Fruit fly (Drosophila melanogaster) whole organism, embryonic: ENCODE measurements around the gene Lgr1.

Experiments
- Adf1 ChIP-seq: fragments of 200-800 bp; sonication (Bioruptor generic); IDR thresholded peaks from 2 replicates; pipeline ENCODE4 v1.3.6; 2022; ENCODE audit warnings: missing biosample characterization, missing genetic modification characterization
- Atf-2 ChIP-seq: fragments of 200-800 bp; sonication (Bioruptor generic); optimal IDR thresholded peaks from 2 replicates; lab custom pipeline; 2016; ENCODE audit warnings: missing biosample characterization, missing genetic modification characterization
- C15 ChIP-seq: fragments of 200-800 bp; sonication (Bioruptor generic); IDR thresholded peaks from 3 replicates; pipeline ENCODE4 v1.3.6; 2022; ENCODE audit warnings: missing biosample characterization, missing genetic modification characterization
- CG10267 ChIP-seq: fragments of 200-800 bp; sonication (Bioruptor generic); optimal IDR thresholded peaks from 2 replicates; lab custom pipeline; 2018; ENCODE audit warnings: missing biosample characterization, mild to moderate bottlenecking, missing genetic modification characterization, moderate library complexity
- CG11085 ChIP-seq: fragments of 200-800 bp; sonication (Bioruptor generic); IDR thresholded peaks from 2 replicates; pipeline ENCODE4 v1.3.6; 2022; ENCODE audit warnings: missing biosample characterization, missing genetic modification characterization
- CG12104 ChIP-seq: fragments of 200-800 bp; sonication (Bioruptor generic); optimal IDR thresholded peaks from 3 replicates; lab custom pipeline; 2016; ENCODE audit warnings: missing biosample characterization, missing genetic modification characterization
- CG12769 ChIP-seq: fragments of 200-800 bp; sonication (Bioruptor generic); optimal IDR thresholded peaks from 2 replicates; lab custom pipeline; 2019; ENCODE audit warnings: missing biosample characterization, mild to moderate bottlenecking, missing genetic modification characterization, moderate library complexity
- CG13296 ChIP-seq: fragments of 200-800 bp; sonication (Bioruptor generic); optimal IDR thresholded peaks from 3 replicates; lab custom pipeline; 2018; ENCODE audit warnings: missing biosample characterization, mild to moderate bottlenecking, missing genetic modification characterization
- CG1603 ChIP-seq: fragments of 200-800 bp; sonication (Bioruptor generic); optimal IDR thresholded peaks from 2 replicates; lab custom pipeline; 2019; ENCODE audit warnings: missing biosample characterization, mild to moderate bottlenecking, missing genetic modification characterization, moderate library complexity
- CG16863 ChIP-seq: fragments of 200-800 bp; sonication (Bioruptor generic); optimal IDR thresholded peaks from 3 replicates; lab custom pipeline; 2016; ENCODE audit warnings: missing biosample characterization, missing genetic modification characterization
- CG17385 ChIP-seq: fragments of 200-800 bp; sonication (Bioruptor generic); optimal IDR thresholded peaks from 3 replicates; lab custom pipeline; 2018; ENCODE audit warnings: missing biosample characterization, mild to moderate bottlenecking, missing genetic modification characterization
- CG1832 ChIP-seq: fragments of 200-800 bp; sonication (Bioruptor generic); optimal IDR thresholded peaks from 2 replicates; lab custom pipeline; 2017; ENCODE audit warnings: missing biosample characterization, mild to moderate bottlenecking, missing genetic modification characterization, inconsistent platforms
- CG18599 ChIP-seq: fragments of 200-800 bp; sonication (Bioruptor generic); optimal IDR thresholded peaks from 3 replicates; lab custom pipeline; 2017; ENCODE audit warnings: missing biosample characterization, missing genetic modification characterization, mild to moderate bottlenecking, moderate library complexity, missing genetic modification reagents
- CG2116 ChIP-seq: fragments of 200-800 bp; sonication (Bioruptor generic); optimal IDR thresholded peaks from 3 replicates; lab custom pipeline; 2018; ENCODE audit warnings: missing biosample characterization, mild to moderate bottlenecking, missing genetic modification characterization
- CG2120 ChIP-seq: fragments of 200-800 bp; sonication (Bioruptor generic); optimal IDR thresholded peaks from 3 replicates; lab custom pipeline; 2016; ENCODE audit warnings: missing biosample characterization, missing genetic modification characterization
- CG2678 ChIP-seq: fragments of 200-800 bp; sonication (Bioruptor generic); optimal IDR thresholded peaks from 3 replicates; lab custom pipeline; 2019; ENCODE audit warnings: missing biosample characterization, mild to moderate bottlenecking, missing genetic modification characterization, moderate library complexity
- CG30403 ChIP-seq: fragments of 200-800 bp; sonication (Bioruptor generic); optimal IDR thresholded peaks from 3 replicates; lab custom pipeline; 2016; ENCODE audit warnings: missing biosample characterization, missing genetic modification characterization
- CG4360 ChIP-seq: fragments of 200-800 bp; sonication (Bioruptor generic); IDR thresholded peaks from 2 replicates; pipeline ENCODE4 v1.3.6; 2022; ENCODE audit warnings: missing biosample characterization, missing genetic modification characterization
- CG5953 ChIP-seq: fragments of 200-800 bp; sonication (Bioruptor generic); IDR thresholded peaks from 2 replicates; pipeline ENCODE4 v1.3.6; 2022; ENCODE audit warnings: missing biosample characterization, missing genetic modification characterization
- CG7987 ChIP-seq: fragments of 200-800 bp; sonication (Bioruptor generic); optimal IDR thresholded peaks from 2 replicates; lab custom pipeline; 2018; ENCODE audit warnings: missing biosample characterization, mild to moderate bottlenecking, missing genetic modification characterization, moderate library complexity
- CTCF ChIP-seq: fragments of 200-800 bp; sonication (Bioruptor generic); optimal IDR thresholded peaks from 2 replicates; lab custom pipeline; 2017; ENCODE audit warnings: missing biosample characterization, mild to moderate bottlenecking, missing genetic modification characterization, moderate library complexity
- CkIIα-i1 ChIP-seq: fragments of 200-800 bp; sonication (Bioruptor generic); IDR thresholded peaks from 2 replicates; pipeline ENCODE4 v1.3.6; 2022; ENCODE audit warnings: missing biosample characterization, missing genetic modification characterization
- D19A ChIP-seq: fragments of 200-800 bp; optimal IDR thresholded peaks from 3 replicates; lab custom pipeline; 2019; ENCODE audit warnings: missing biosample characterization, mild to moderate bottlenecking, missing genetic modification characterization, moderate library complexity
- Dip2 ChIP-seq: fragments of 200-800 bp; sonication (Bioruptor generic); IDR thresholded peaks from 2 replicates; pipeline ENCODE4 v1.3.6; 2022; ENCODE audit warnings: missing biosample characterization, missing genetic modification characterization
- E2f2 ChIP-seq: fragments of 200-800 bp; sonication (Bioruptor generic); IDR thresholded peaks from 2 replicates; pipeline ENCODE4 v1.3.6; 2022; ENCODE audit warnings: missing biosample characterization, missing genetic modification characterization
- Fer3 ChIP-seq: fragments of 200-800 bp; sonication (Bioruptor generic); optimal IDR thresholded peaks from 2 replicates; lab custom pipeline; 2018; ENCODE audit warnings: missing biosample characterization, mild to moderate bottlenecking, missing genetic modification characterization, moderate library complexity
- Hmr ChIP-seq: fragments of 200-800 bp; sonication (Bioruptor generic); optimal IDR thresholded peaks from 3 replicates; lab custom pipeline; 2017; ENCODE audit warnings: mild to moderate bottlenecking, missing biosample characterization, missing genetic modification reagents, missing genetic modification characterization
- Hr3 ChIP-seq: fragments of 200-800 bp; sonication (Bioruptor generic); optimal IDR thresholded peaks from 3 replicates; lab custom pipeline; 2016; ENCODE audit warnings: missing biosample characterization, missing genetic modification characterization
- Meics ChIP-seq: fragments of 200-800 bp; sonication (Bioruptor generic); optimal IDR thresholded peaks from 2 replicates; lab custom pipeline; 2017; ENCODE audit warnings: missing biosample characterization, mild to moderate bottlenecking, missing genetic modification characterization
- NC2α ChIP-seq: fragments of 200-800 bp; sonication (Bioruptor generic); optimal IDR thresholded peaks from 2 replicates; lab custom pipeline; 2016; ENCODE audit warnings: missing biosample characterization, missing genetic modification characterization
- NC2β ChIP-seq: fragments of 200-800 bp; sonication (Bioruptor generic); optimal IDR thresholded peaks from 2 replicates; lab custom pipeline; 2016; ENCODE audit warnings: missing biosample characterization, missing genetic modification characterization
- Nf-YC ChIP-seq: fragments of 200-800 bp; optimal IDR thresholded peaks from 3 replicates; lab custom pipeline; 2019; ENCODE audit warnings: missing biosample characterization, mild to moderate bottlenecking, missing genetic modification characterization, moderate library complexity
- ab ChIP-seq: fragments of 200-800 bp; sonication (Bioruptor generic); optimal IDR thresholded peaks from 2 replicates; lab custom pipeline; 2016; ENCODE audit warnings: missing biosample characterization, missing genetic modification characterization
- al ChIP-seq: fragments of 200-800 bp; sonication (Bioruptor generic); IDR thresholded peaks from 2 replicates; pipeline ENCODE4 v1.3.6; 2022; ENCODE audit warnings: missing biosample characterization, missing genetic modification characterization
- ap ChIP-seq: fragments of 200-800 bp; sonication (Bioruptor generic); IDR thresholded peaks from 2 replicates; pipeline ENCODE4 v1.3.6; 2022; ENCODE audit warnings: missing biosample characterization, missing genetic modification characterization
- corto ChIP-seq: fragments of 200-800 bp; sonication (Bioruptor generic); optimal IDR thresholded peaks from 2 replicates; lab custom pipeline; 2016; ENCODE audit warnings: missing biosample characterization, mild to moderate bottlenecking, missing genetic modification characterization, moderate library complexity
- gce ChIP-seq: fragments of 200-800 bp; sonication (Bioruptor generic); IDR thresholded peaks from 3 replicates; pipeline ENCODE4 v1.3.6; 2022; ENCODE audit warnings: missing biosample characterization, missing genetic modification characterization
- grau ChIP-seq: fragments of 200-800 bp; optimal IDR thresholded peaks from 3 replicates; lab custom pipeline; 2019; ENCODE audit warnings: missing biosample characterization, mild to moderate bottlenecking, missing genetic modification characterization, moderate library complexity
- gsb-n ChIP-seq: fragments of 200-800 bp; sonication (Bioruptor generic); optimal IDR thresholded peaks from 3 replicates; lab custom pipeline; 2018; ENCODE audit warnings: missing biosample characterization, mild to moderate bottlenecking, missing genetic modification characterization
- her ChIP-seq: fragments of 200-800 bp; sonication (Bioruptor generic); optimal IDR thresholded peaks from 2 replicates; lab custom pipeline; 2016; ENCODE audit warnings: missing biosample characterization, missing genetic modification characterization
- kah ChIP-seq: fragments of 200-800 bp; sonication (Bioruptor generic); optimal IDR thresholded peaks from 2 replicates; lab custom pipeline; 2018; ENCODE audit warnings: missing biosample characterization, mild to moderate bottlenecking, missing genetic modification characterization
- kay ChIP-seq: fragments of 200-800 bp; sonication (Bioruptor generic); optimal IDR thresholded peaks from 2 replicates; lab custom pipeline; 2016; ENCODE audit warnings: missing biosample characterization, missing genetic modification characterization
- lbe ChIP-seq: fragments of 200-800 bp; sonication (Bioruptor generic); optimal IDR thresholded peaks from 2 replicates; lab custom pipeline; 2016; ENCODE audit warnings: missing biosample characterization, mild to moderate bottlenecking, missing genetic modification characterization
- mam ChIP-seq: fragments of 200-800 bp; sonication (Bioruptor generic); optimal IDR thresholded peaks from 3 replicates; lab custom pipeline; 2016; ENCODE audit warnings: missing biosample characterization, missing genetic modification characterization
- mirr ChIP-seq: fragments of 200-800 bp; sonication (Bioruptor generic); optimal IDR thresholded peaks from 3 replicates; lab custom pipeline; 2018; ENCODE audit warnings: missing biosample characterization, mild to moderate bottlenecking, missing genetic modification characterization
- nmo ChIP-seq: fragments of 200-800 bp; sonication (Bioruptor generic); optimal IDR thresholded peaks from 2 replicates; lab custom pipeline; 2018; ENCODE audit warnings: missing biosample characterization, mild to moderate bottlenecking, missing genetic modification characterization, moderate library complexity
- oc ChIP-seq: fragments of 200-800 bp; sonication (Bioruptor generic); optimal IDR thresholded peaks from 2 replicates; lab custom pipeline; 2018; ENCODE audit warnings: missing biosample characterization, mild to moderate bottlenecking, missing genetic modification characterization, moderate library complexity
- tup ChIP-seq: fragments of 200-800 bp; sonication (Bioruptor generic); optimal IDR thresholded peaks from 2 replicates; lab custom pipeline; 2016; ENCODE audit warnings: missing biosample characterization, mild to moderate bottlenecking, missing genetic modification characterization, moderate library complexity
- tx ChIP-seq: fragments of 200-800 bp; sonication (Bioruptor generic); optimal IDR thresholded peaks from 2 replicates; lab custom pipeline; 2016; ENCODE audit warnings: missing biosample characterization, missing genetic modification characterization
- unpg ChIP-seq: fragments of 200-800 bp; sonication (Bioruptor generic); optimal IDR thresholded peaks from 3 replicates; lab custom pipeline; 2018; ENCODE audit warnings: missing biosample characterization, mild to moderate bottlenecking, missing genetic modification characterization, moderate library complexity
- wor ChIP-seq: fragments of 200-800 bp; sonication (Bioruptor generic); IDR thresholded peaks from 2 replicates; pipeline ENCODE4 v1.3.6; 2022; ENCODE audit warnings: missing biosample characterization, missing genetic modification characterization
- yki ChIP-seq: fragments of >200 bp; optimal IDR thresholded peaks from 3 replicates; lab custom pipeline; 2018

Lgr1 gene

DNA sequence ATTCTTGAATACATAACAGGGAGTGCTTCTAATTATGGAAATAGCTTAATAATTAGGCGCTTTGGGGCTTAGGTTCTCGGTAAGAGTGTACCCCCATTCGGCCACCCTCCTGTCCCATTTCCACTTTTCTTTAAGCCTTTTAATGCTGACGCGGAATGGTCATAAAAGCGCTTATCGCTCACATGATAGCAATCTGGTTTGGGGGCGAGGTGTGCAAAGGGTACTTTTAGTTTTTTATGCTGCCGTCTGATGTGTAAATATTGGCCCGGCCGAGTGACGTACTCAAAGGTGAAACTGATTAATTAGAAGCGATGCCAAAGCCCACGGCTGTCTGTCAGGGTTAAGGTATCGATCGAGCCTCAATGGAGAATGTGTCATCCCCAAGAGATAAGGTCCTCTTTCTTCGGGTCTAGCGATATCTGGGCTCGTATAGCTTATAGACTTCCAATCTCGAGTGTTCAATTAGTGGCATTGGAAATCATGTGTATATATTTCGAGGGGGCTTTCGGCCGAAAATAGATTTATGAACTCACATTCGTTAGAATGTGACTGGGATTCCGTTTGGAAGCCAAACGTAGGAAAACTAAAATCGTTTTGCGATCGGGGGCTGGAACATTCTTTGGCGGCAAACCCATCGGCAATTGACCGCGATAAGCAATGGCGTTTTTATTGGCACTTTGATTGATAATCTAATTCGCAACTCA is 34.3 kb downstream of the Lgr1 start (continued):
- TF ChIP-seq NC2β, result no peak
- TF ChIP-seq nmo (GFP tag; lab: Kevin White, UChicago), result no peak
- no peak for TF ChIP-seq corto (GFP tag; lab: Kevin White, UChicago)
- TF ChIP-seq NC2α (GFP tag; lab: Kevin White, UChicago), result no peak
- TF ChIP-seq CG5953 (GFP tag; lab: Robert Waterston, UW), result no peak
- TF ChIP-seq ab (GFP tag; lab: Kevin White, UChicago), result no peak
- no peak for TF ChIP-seq CG30403
- no peak for TF ChIP-seq oc (tag; lab: Kevin White, UChicago)
- no peak for TF ChIP-seq gsb-n (tag; lab: Kevin White, UChicago)
- TF ChIP-seq unpg (GFP tag; lab: Kevin White, UChicago), result no peak
- no peak for TF ChIP-seq CkIIα-i1 (GFP tag; lab: Robert Waterston, UW)
- TF ChIP-seq C15 (GFP tag; lab: Robert Waterston, UW), result no peak
- TF ChIP-seq CG12769, result peak; percentile 14
- TF ChIP-seq CG16863 (GFP tag; lab: Kevin White, UChicago), result no peak
- TF ChIP-seq CG17385, result no peak
- TF ChIP-seq Hmr, result peak; percentile 34
- TF ChIP-seq Hr3 (GFP tag; lab: Kevin White, UChicago), result no peak
- no peak for TF ChIP-seq tx (GFP tag; lab: Kevin White, UChicago)
- TF ChIP-seq CG1603, result no peak
- no peak for TF ChIP-seq gce (GFP tag; lab: Robert Waterston, UW)
- TF ChIP-seq yki (lab: Kevin White, UChicago), result no peak
- peak; percentile 14 for TF ChIP-seq CG13296 (GFP tag; lab: Kevin White, UChicago)
- TF ChIP-seq CG11085 (GFP tag; lab: Robert Waterston, UW), result no peak
- no peak for TF ChIP-seq CG1832 (GFP tag; lab: Kevin White, UChicago)
- no peak for TF ChIP-seq tup
- peak; percentile 13 for TF ChIP-seq Fer3 (tag; lab: Kevin White, UChicago)
- no peak for TF ChIP-seq ap (GFP tag; lab: Robert Waterston, UW)
- no peak for TF ChIP-seq wor (GFP tag; lab: Robert Waterston, UW)
- TF ChIP-seq Nf-YC (tag; lab: Kevin White, UChicago), result no peak
- no peak for TF ChIP-seq CTCF
- TF ChIP-seq Atf-2 (GFP tag; lab: Kevin White, UChicago), result no peak
- TF ChIP-seq her (GFP tag; lab: Kevin White, UChicago), result no peak
- no peak for TF ChIP-seq grau
- TF ChIP-seq kay (GFP tag; lab: Kevin White, UChicago), result no peak
- TF ChIP-seq CG18599 (GFP tag; lab: Kevin White, UChicago), result peak; percentile 57
- no peak for TF ChIP-seq CG2120
- TF ChIP-seq CG4360, result no peak
- TF ChIP-seq CG12104 (GFP tag; lab: Kevin White, UChicago), result no peak
- no peak for TF ChIP-seq CG2116
- TF ChIP-seq Adf1 (GFP tag; lab: Robert Waterston, UW), result no peak; the same call in 1 of the 2 replicates
- TF ChIP-seq CG7987 (GFP tag; lab: Kevin White, UChicago), result peak; percentile 4
- no peak for TF ChIP-seq al (GFP tag; lab: Robert Waterston, UW)
- TF ChIP-seq Meics, result peak; percentile 1
- TF ChIP-seq CG10267 (tag; lab: Kevin White, UChicago), result no peak
- TF ChIP-seq D19A (tag; lab: Kevin White, UChicago), result no peak
- TF ChIP-seq mam (GFP tag; lab: Kevin White, UChicago), result no peak
- TF ChIP-seq Dip2 (GFP tag; lab: Robert Waterston, UW), result no peak
- no peak for TF ChIP-seq E2f2 (GFP tag; lab: Robert Waterston, UW)
- TF ChIP-seq kah (GFP tag; lab: Kevin White, UChicago), result no peak
- TF ChIP-seq lbe (GFP tag; lab: Kevin White, UChicago), result no peak
- peak; percentile 40 for TF ChIP-seq CG2678 (tag; lab: Kevin White, UChicago)
- peak; percentile 32 for TF ChIP-seq mirr
